Worm (Caenorhabditis elegans) whole organism, dauer: ENCODE results near the gene srx-76.

Source experiments
- unc-62 ChIP-seq: sonication (generic microtip); optimal IDR thresholded peaks from 2 replicates; lab custom pipeline; 2017; ENCODE audit warnings: missing biosample characterization, missing genetic modification reagents, missing genetic modification characterization

Gene srx-76

DNA sequence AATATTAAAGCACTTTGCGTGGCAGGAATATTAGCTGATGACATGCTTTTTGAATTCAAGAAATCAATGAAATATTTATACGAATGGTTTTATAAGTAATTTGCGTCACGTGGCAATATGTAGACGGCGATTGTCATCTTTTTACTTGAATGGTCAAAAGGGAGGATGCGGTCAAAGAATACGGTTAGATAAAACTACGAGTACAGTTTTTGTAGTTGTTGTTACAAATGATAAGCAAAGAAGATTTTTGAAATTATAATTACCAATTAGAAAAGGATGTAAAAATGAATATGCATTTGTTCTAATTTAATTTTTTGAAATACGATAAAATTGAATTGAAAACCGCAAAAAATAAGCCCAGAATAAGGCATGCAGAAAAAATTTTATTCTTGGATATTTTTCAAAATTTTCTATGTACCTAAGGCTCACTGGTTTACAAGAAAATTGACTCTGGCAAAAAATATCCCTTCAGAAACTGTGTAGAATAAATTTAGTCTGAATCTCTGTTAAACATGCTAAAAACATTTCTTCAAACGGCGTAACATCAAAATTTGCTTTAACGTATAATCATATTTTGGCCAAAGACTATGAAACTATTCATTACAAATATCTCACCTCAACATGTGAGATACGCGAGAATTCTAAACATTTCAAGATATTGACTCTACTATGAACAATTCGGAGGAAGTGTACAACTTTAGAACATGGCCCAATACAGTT is at the start of gene srx-76, which contains the start of gene sodh-2:
TSS of gene srx-76 (plus strand) at position 670 of the 720 bp plus-strand sequence.
TSS of gene sodh-2 (minus strand) at position 101 of the 720 bp plus-strand sequence.
- no peak for TF ChIP-seq unc-62 (GFP tag; lab: Kevin White, UChicago)

DNA sequence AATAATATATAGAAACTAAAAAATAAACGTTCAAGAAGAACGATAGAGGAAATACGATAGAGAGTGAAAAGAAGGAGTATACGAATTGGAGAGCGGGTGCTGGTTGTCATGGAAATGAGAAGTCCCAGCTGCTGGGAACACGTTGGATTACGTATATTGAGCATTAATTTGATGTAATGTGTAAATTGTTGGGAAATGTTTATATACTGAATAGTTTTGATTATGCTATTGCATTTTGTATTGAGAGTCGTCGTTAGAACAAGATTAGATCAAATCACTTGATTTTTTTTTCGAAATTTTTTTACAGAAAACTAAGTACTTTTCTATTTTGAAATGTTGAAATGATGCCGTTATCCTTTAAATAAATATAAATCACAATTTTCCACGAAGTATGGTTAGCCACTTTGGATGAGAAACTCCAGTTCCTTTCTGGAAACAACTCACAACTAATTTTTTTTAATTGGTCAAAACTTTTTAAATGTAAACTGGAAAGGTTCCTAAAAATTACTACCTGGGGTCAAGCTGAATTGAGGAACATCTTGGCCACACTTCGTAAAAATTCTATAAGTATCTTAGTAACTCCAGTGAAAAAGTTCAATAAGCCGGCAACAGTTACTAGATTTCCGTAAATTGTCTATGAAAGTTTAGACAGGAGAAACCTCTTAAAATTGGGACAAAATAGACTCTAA is 47.8 kb upstream of the srx-76 start, which contains the start of gene nphp-4:
TSS of gene nphp-4 (minus strand) at position 51 of the 689 bp plus-strand sequence.
- no peak for TF ChIP-seq unc-62 (GFP tag; lab: Kevin White, UChicago)

DNA sequence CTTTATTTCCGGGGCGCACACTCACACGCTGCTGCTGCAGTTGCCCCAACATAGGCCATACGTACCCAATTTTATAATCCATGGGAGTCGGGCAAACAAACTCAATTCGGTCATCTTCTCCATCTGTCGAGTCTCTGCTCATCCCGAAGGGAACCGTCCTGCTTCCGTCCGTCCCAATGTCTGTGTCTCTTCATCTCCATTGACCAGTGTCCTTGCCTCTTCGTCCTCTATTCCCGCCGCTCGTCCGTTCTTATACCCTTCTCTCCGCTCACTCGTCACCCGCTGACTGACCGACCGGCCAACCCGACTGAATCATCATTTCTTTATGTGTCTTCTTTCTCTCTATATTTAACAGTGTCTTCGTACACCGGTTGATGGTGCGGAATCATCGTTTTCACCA is 46.8 kb upstream of the srx-76 start:
- TF ChIP-seq unc-62 (GFP tag; lab: Kevin White, UChicago), result no peak

DNA sequence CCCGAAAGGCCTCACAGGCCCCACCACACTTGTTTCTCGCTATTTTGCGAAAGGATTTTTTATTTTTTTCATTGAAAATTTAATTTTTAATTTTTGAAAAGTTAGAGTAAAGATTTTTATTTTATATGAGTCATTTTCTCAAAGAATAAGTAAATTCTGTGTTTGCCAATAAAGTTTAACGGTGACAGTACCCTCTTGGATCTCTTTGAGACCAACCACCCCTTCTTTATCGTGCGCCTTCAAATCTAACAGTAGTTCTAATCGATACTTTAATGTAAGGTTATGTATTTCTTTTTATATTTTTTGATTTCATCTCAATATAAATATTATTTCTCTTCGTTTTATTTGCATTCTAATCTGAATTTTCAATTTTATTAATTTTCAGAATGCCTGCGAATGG is 46.1 kb upstream of the srx-76 start, which contains the start of gene hmp-1:
TSS of gene hmp-1 (plus strand) at position 380 of the 400 bp plus-strand sequence.
- no peak for TF ChIP-seq unc-62 (GFP tag; lab: Kevin White, UChicago)

DNA sequence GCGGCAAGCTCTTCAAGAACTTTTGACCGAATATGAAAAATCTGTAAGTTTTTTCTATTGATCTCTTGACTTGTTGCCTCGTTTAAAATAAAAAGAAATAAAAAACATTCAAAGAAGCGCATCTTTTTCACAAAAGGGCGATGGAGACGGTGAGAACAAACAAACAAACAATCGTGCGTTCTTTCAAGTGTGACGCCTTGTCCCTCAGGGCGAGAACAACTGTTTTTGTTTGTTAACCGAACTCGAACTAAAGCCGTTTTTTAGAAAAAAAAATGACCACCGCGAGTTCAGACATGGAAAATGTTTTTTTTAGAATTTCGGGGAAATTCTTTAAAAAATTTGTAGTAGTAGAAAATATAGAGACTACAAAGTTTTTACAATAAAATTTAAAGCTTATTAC is 44.6 kb upstream of the srx-76 start:
- TF ChIP-seq unc-62 (GFP tag; lab: Kevin White, UChicago), result no peak

DNA sequence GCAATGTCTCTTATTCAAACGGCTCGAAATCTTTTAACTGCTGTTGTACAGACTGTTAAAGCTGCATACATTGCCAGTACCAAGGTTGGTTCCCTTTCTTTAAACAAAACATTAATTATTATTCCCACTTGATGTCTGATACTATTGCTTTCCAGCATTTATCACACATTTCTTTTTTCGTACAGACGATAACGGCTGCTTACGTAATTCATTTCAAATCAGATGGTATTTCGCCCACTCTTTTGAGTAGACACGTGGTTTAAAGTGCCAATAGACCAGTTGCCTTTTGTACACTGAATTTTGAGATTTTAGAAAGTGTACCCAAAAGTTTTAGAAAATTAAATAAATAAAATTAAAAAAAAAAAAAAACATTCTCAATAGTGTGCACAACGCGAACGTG is 42.2 kb upstream of the srx-76 start:
- no peak for TF ChIP-seq unc-62 (GFP tag; lab: Kevin White, UChicago)

DNA sequence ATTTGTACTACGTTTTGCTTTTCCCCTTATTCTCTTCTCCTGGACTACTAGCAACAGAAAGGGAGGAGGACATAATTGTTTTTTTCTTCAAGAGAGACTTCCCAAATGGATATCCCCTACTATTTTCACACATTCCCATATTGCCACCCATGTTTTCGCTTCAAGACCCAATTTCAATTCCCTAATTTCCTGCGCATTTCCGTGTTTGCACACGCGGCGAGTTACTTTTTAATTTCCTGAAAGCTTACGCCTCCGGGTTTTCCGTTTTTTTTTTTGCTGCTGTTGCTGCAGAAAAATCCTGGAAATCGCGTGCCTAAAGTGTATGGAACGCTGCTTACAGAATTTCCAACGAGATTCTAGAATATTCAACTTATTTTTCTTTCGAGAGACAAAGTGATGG is 39.3 kb upstream of the srx-76 start:
- no peak for TF ChIP-seq unc-62 (GFP tag; lab: Kevin White, UChicago)

DNA sequence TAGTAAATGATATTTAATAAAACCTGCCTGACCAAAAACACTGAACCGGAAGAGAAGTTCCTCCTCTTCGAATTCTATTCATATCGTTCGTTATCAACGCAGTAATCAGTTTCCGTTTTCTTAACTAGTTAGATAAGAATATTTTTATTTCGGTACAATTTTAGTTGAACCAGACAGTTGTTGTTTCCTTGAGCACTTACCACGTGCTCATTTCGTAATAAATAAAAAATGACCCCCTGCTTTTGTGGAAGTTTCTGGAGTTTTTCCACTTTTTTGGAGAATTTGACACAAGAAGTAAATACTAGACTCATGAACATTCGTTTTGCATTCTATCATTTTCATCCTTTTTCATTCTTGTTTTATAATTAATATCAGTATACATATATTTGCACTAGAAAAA is 37.9 kb upstream of the srx-76 start:
- TF ChIP-seq unc-62 (GFP tag; lab: Kevin White, UChicago), result no peak

DNA sequence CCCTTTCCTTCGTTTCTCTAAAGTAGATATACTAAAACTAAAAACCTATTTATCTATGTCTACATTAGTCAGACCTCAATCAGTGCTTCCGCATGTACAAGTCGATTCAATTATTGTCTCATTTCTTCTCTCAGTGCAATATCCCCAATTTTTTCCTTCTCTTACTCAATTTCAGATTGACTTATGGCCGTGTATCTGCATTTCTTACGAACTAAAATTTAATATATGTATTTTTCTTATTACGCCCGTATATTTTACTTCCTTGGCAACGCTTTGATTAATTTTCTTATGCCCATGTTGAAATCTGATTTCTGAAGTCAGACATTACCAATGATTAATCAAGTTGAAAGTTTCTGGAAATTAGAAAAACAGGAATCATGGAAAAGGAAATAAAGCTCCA is 36.7 kb upstream of the srx-76 start:
- TF ChIP-seq unc-62 (GFP tag; lab: Kevin White, UChicago), result no peak

DNA sequence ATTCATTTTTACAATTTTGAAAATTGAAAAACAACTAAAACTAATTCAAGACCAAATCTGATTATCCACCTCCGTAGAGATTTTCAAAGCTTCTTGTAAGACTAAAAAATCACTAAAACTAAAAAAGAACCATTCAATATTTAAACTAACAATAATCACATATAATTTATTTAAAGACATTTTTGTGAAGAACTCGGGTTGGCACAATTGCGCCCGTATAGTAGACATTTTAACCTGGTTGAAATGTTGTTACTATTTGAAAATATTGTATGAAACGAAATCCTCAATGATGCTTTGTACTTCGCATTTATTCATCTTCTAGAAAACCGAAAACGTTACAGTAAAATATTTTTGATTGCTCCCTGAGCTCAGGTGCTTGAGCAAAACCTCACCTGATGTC is 35.6 kb upstream of the srx-76 start:
- TF ChIP-seq unc-62 (GFP tag; lab: Kevin White, UChicago), result no peak

DNA sequence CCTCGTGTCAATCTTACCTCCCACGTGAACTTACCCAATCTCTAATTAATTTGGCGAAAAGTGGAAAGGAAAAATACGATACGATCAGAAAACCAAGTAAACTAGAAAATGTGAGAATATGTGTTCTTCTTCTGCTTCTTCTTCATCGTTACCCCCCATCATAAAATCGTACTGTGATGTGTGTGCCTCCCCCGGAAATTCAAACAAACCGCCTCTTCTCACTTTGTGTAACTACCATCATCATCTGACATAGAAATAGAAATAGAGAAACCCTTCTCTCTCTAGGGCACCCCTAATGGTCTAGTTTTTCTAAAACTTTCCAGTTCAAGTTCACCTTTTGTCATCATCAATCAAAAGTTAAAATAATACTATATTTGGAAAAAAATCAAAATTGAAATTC is 33.9 kb upstream of the srx-76 start:
- no peak for TF ChIP-seq unc-62 (GFP tag; lab: Kevin White, UChicago)

DNA sequence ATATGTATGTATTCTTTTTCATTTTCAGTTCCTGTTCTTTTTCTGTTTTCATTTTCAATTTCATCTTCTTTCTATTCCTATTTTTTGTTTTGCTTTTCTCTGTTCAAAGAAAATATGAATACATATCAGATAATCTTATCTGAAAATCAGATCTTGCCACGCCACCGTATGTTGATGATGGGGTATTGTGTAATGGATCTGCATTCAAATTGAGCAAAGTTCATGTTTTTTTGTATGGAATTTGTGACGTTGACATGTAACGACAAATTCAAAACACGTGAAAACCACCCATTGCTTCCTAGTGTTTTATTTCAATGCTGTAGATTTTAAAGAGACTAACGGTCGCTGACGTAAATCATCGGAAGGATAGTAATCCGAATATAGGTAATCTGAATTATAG is 33.3 kb upstream of the srx-76 start:
- TF ChIP-seq unc-62 (GFP tag; lab: Kevin White, UChicago), result no peak

DNA sequence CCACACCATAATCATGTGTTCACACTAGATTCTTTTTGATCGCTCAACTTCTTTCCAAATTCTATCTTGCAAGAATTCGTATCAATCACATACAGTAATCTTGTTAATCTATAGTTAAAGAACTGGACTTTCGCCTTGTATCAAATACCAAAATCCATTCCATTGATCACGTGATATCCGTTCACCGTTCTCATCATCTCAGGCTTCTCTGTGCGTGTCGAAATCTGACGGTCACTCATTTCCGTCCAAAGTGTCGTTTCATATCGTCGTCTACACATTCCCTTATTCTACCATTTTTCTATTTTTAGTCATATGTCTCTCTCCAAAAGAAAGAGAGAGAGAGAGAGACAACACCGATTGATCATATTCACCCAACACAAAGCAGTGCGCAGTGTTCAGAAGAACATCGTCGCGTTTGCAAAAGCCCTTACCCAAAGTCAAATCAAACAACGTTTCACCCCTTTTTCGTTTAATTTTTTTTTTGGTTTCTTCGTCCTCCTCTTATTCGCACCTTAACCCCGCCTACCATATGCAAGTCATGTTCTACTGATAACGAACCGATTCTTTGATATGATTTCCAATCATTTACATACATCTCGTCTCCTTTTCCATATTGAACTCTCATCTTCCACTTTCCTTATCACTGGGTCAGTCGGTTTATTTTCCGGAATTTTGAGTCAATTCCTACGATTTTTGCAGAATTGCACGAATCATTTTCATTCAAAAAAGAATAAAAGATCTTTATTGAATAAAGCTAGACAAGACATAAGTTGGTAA is 32.3 kb upstream of the srx-76 start:
- TF ChIP-seq unc-62 (GFP tag; lab: Kevin White, UChicago), result no peak

DNA sequence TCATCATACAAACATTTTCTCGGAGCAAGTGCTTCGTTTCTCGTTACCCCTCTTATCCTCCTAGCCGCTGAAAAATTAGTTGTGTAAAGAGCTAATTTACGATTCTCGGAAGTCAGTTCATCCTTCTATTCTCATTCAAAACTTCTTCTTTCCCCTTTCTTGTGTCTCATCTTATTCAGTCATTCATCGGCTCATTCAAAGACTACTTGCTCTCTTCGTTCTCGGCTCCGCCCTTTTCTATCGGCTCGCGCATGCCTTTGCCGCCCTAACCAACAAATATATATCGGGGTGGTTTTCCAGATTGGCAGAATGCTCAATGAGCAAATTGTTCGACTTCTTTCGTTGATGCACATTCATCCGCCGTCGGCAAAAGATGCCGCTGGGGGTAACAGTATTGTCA is 31.2 kb upstream of the srx-76 start, which contains the start of gene R13H4.5:
TSS of gene R13H4.5 (plus strand) at position 301 of the 400 bp plus-strand sequence.
- no peak for TF ChIP-seq unc-62 (GFP tag; lab: Kevin White, UChicago)

DNA sequence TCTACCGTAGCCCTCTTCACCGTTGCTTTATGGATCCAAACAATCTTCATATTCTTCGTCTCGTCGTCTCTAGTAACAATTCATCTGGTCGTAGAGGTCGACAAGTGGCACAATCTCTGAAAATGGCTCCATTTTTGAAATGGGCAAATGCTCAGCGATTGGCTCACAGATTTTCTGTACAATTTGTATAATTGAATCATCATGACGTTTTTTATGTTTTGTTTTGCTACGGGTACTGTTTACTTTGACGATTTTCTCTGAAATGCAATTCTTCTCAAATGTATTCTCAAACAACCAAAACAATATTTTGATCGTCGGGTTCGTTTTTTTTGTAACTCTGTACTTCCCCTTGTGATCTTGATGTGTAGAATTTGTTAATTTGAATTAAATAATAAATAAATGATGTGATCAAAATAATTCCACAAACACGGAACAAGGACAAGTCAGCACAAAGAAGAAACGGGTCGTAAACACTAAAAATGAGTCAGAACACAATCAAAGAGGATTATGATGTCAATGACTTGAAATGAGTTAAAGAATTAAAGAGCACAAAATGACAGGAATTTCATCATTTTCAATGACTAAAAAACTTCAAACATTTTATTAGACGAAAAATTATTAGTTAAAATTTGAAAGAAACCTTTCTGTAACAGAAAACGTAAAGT is 29.6 kb upstream of the srx-76 start:
- TF ChIP-seq unc-62 (GFP tag; lab: Kevin White, UChicago), result no peak
